Worm (Caenorhabditis elegans): ENCODE measurements around the gene T19D12.6.
A peak's percentile ranks its signal among the peaks of the same experiment; 100 is the strongest.

Gene T19D12.6

ce11 chrII:6642651-6643167, at the start of gene T19D12.6:
TSS of gene T19D12.6 (minus strand) at chrII:6643117.
- no peak for TF ChIP-seq mep-1 (tag; optimal IDR thresholded peaks at IDR 0.05)
- peak; percentile 58 for TF ChIP-seq ces-1 (GFP tag; optimal IDR thresholded peaks at IDR 0.05)

- TF ChIP-seq blmp-1 (tag; optimal IDR thresholded peaks at IDR 0.05) (no peak), ceh-43 (GFP tag; optimal IDR thresholded peaks at IDR 0.05) (no peak), flh-1 (GFP tag; optimal IDR thresholded peaks at IDR 0.05) (no peak), pha-4 (tag; optimal IDR thresholded peaks at IDR 0.05) (no peak), ztf-11 (tag; optimal IDR thresholded peaks at IDR 0.05) (no peak), drap-1 (GFP tag; optimal IDR thresholded peaks at IDR 0.05) (no peak), nhr-76 (tag; optimal IDR thresholded peaks at IDR 0.05) (no peak), mls-2 (tag; optimal IDR thresholded peaks at IDR 0.05) (no peak), snpc-4 (tag; optimal IDR thresholded peaks at IDR 0.05) (no peak), bed-3 (GFP tag; optimal IDR thresholded peaks at IDR 0.05) (no peak), elt-3 (tag; optimal IDR thresholded peaks at IDR 0.05) (no peak), hlh-1 (tag; optimal IDR thresholded peaks at IDR 0.05) (no peak), sem-2 (GFP tag; optimal IDR thresholded peaks at IDR 0.05) (no peak), ham-2 (GFP tag; optimal IDR thresholded peaks at IDR 0.05) (no peak)
Observed at ce11 chrII:6689088-6689487, 46.2 kb upstream of the T19D12.6 start.

- TF ChIP-seq nhr-237 (tag; optimal IDR thresholded peaks at IDR 0.05) (no peak), nhr-2 (tag; optimal IDR thresholded peaks at IDR 0.05) (no peak), pha-4 (tag; optimal IDR thresholded peaks at IDR 0.05) (no peak), lin-32 (GFP tag; optimal IDR thresholded peaks at IDR 0.05) (no peak), zip-8 (tag; optimal IDR thresholded peaks at IDR 0.05) (no peak), mab-5 (tag; optimal IDR thresholded peaks at IDR 0.05) (no peak), flh-1 (GFP tag; optimal IDR thresholded peaks at IDR 0.05) (no peak), blmp-1 (tag; optimal IDR thresholded peaks at IDR 0.05) (no peak), elt-3 (tag; optimal IDR thresholded peaks at IDR 0.05) (no peak), cnd-1 (tag; optimal IDR thresholded peaks at IDR 0.05) (no peak), sptf-1 (tag; optimal IDR thresholded peaks at IDR 0.05) (no peak), lsy-2 (tag; optimal IDR thresholded peaks at IDR 0.05) (no peak), M03D4.4 (tag; optimal IDR thresholded peaks at IDR 0.05) (no peak), ham-2 (GFP tag; optimal IDR thresholded peaks at IDR 0.05) (no peak)
Observed at ce11 chrII:6685964-6686363, 43.0 kb upstream of the T19D12.6 start.

- no peak for TF ChIP-seq ceh-83 (GFP tag; optimal IDR thresholded peaks at IDR 0.05)
- peak; percentile 18 for TF ChIP-seq unc-120 (tag; optimal IDR thresholded peaks at IDR 0.05; ENCODE audit: poor library complexity, severe bottlenecking)
- TF ChIP-seq ces-1 (GFP tag; optimal IDR thresholded peaks at IDR 0.05) = no peak
- TF ChIP-seq nhr-76 (tag; optimal IDR thresholded peaks at IDR 0.05) = no peak
- TF ChIP-seq ceh-39 (tag; optimal IDR thresholded peaks at IDR 0.05) = no peak
- TF ChIP-seq ham-2 (GFP tag; optimal IDR thresholded peaks at IDR 0.05) = peak; percentile 23
- TF ChIP-seq drap-1 (GFP tag; optimal IDR thresholded peaks at IDR 0.05) = no peak
- TF ChIP-seq lsy-2 (tag; optimal IDR thresholded peaks at IDR 0.05) = peak; percentile 8
- TF ChIP-seq nhr-237 (tag; optimal IDR thresholded peaks at IDR 0.05) = no peak
- no peak for TF ChIP-seq mep-1 (tag; optimal IDR thresholded peaks at IDR 0.05)
Observed at ce11 chrII:6683663-6684285, 40.9 kb upstream of the T19D12.6 start, which contains the start of gene gyf-1. TSS of gene gyf-1 (plus strand) at chrII:6684235.

- TF ChIP-seq ham-2 (GFP tag; optimal IDR thresholded peaks at IDR 0.05) = no peak
- TF ChIP-seq unc-39 (tag; optimal IDR thresholded peaks at IDR 0.05) = no peak
- no peak for TF ChIP-seq ceh-43 (GFP tag; optimal IDR thresholded peaks at IDR 0.05)
- TF ChIP-seq cnd-1 (tag; optimal IDR thresholded peaks at IDR 0.05) = no peak
- no peak for TF ChIP-seq unc-120 (tag; optimal IDR thresholded peaks at IDR 0.05; ENCODE audit: poor library complexity, severe bottlenecking)
- no peak for TF ChIP-seq lin-13 (tag; optimal IDR thresholded peaks at IDR 0.05)
- no peak for TF ChIP-seq bed-3 (GFP tag; optimal IDR thresholded peaks at IDR 0.05)
- no peak for TF ChIP-seq hlh-1 (tag; optimal IDR thresholded peaks at IDR 0.05)
- no peak for TF ChIP-seq lsy-2 (tag; optimal IDR thresholded peaks at IDR 0.05)
- TF ChIP-seq nhr-237 (tag; optimal IDR thresholded peaks at IDR 0.05) = no peak
- TF ChIP-seq nhr-12 (tag; optimal IDR thresholded peaks at IDR 0.05) = no peak
- TF ChIP-seq ces-1 (GFP tag; optimal IDR thresholded peaks at IDR 0.05) = no peak
- no peak for TF ChIP-seq ceh-83 (GFP tag; optimal IDR thresholded peaks at IDR 0.05)
- no peak for TF ChIP-seq ceh-39 (tag; optimal IDR thresholded peaks at IDR 0.05)
- TF ChIP-seq zip-8 (tag; optimal IDR thresholded peaks at IDR 0.05) = no peak
- no peak for TF ChIP-seq elt-1 (tag; optimal IDR thresholded peaks at IDR 0.05; ENCODE audit: borderline replicate concordance, insufficient read depth)
- TF ChIP-seq mls-2 (tag; optimal IDR thresholded peaks at IDR 0.05) = no peak
- no peak for TF ChIP-seq flh-1 (GFP tag; optimal IDR thresholded peaks at IDR 0.05)
Observed at ce11 chrII:6682918-6683317, 40.0 kb upstream of the T19D12.6 start.

Measured in whole organism, mixed stage, embryonic.